Worm (Caenorhabditis elegans) whole organism, young adult: ENCODE data around the gene phg-1.
A peak's percentile ranks its signal among the peaks of the same experiment; 100 is the strongest.

Source experiments
- B0336.3 ChIP-seq: fragments of 200-800 bp; sonication (Bioruptor generic); IDR thresholded peaks from 2 replicates; pipeline ENCODE4 v1.3.6; 2022; ENCODE audit warnings: missing genetic modification characterization, missing compliant biosample characterization
- F10E7.11 ChIP-seq: sonication (generic microtip); optimal IDR thresholded peaks from 2 replicates; lab custom pipeline; 2017; ENCODE audit warnings: mild to moderate bottlenecking, missing genetic modification characterization, moderate library complexity, missing compliant biosample characterization
- F37B4.10 ChIP-seq: fragments of 200-800 bp; sonication (Bioruptor generic); IDR thresholded peaks from 2 replicates; pipeline ENCODE4 v1.3.6; 2022; ENCODE audit warnings: missing genetic modification characterization, missing compliant biosample characterization
- F55B11.4 ChIP-seq: sonication (generic microtip); optimal IDR thresholded peaks from 2 replicates; lab custom pipeline; 2016; ENCODE audit warnings: missing compliant biosample characterization, missing genetic modification characterization, borderline replicate concordance; ENCODE audit not compliant: insufficient read depth
- F57A8.1 ChIP-seq: fragments of 200-800 bp; sonication (Bioruptor generic); optimal IDR thresholded peaks from 2 replicates; lab custom pipeline; 2018; ENCODE audit warnings: mild to moderate bottlenecking, missing genetic modification characterization, moderate library complexity, missing compliant biosample characterization
- K11D2.4 ChIP-seq: fragments of 200-800 bp; sonication (Bioruptor generic); IDR thresholded peaks from 2 replicates; pipeline ENCODE4 v1.3.6; 2022; ENCODE audit warnings: missing genetic modification reagents, missing genetic modification characterization, missing compliant biosample characterization
- T07F8.4 ChIP-seq: sonication (generic microtip); optimal IDR thresholded peaks from 2 replicates; lab custom pipeline; 2016; ENCODE audit warnings: mild to moderate bottlenecking, missing genetic modification characterization, moderate library complexity, missing compliant biosample characterization
- T26A5.8 ChIP-seq: sonication (generic microtip); optimal IDR thresholded peaks from 2 replicates; lab custom pipeline; 2016; ENCODE audit warnings: missing genetic modification characterization, missing compliant biosample characterization
- Y53G8AR.9 ChIP-seq: fragments of 200-800 bp; sonication (Bioruptor generic); conservative IDR thresholded peaks from 2 replicates; pipeline ENCODE4 v1.3.6; 2022; ENCODE audit warnings: missing genetic modification reagents, missing genetic modification characterization, missing compliant biosample characterization
- Y95B8A.8 ChIP-seq: fragments of 200-800 bp; sonication (Bioruptor generic); IDR thresholded peaks from 2 replicates; pipeline ENCODE4 v1.3.6; 2022; ENCODE audit warnings: missing genetic modification reagents, missing genetic modification characterization, missing compliant biosample characterization
- aptf-2 ChIP-seq: fragments of 200-800 bp; sonication (Bioruptor generic); conservative IDR thresholded peaks from 2 replicates; pipeline ENCODE4 v1.3.6; 2022; ENCODE audit warnings: missing genetic modification reagents, missing genetic modification characterization, missing compliant biosample characterization
- attf-5 ChIP-seq: fragments of 200-800 bp; sonication (Bioruptor generic); optimal IDR thresholded peaks from 2 replicates; lab custom pipeline; 2018; ENCODE audit warnings: mild to moderate bottlenecking, missing genetic modification characterization, missing compliant biosample characterization
- attf-6 ChIP-seq: fragments of 200-800 bp; sonication (Bioruptor generic); IDR thresholded peaks from 2 replicates; pipeline ENCODE4 v1.3.6; 2022; ENCODE audit warnings: missing genetic modification reagents, missing genetic modification characterization, missing compliant biosample characterization
- bed-1 ChIP-seq: fragments of 200-800 bp; sonication (Bioruptor generic); IDR thresholded peaks from 2 replicates; pipeline ENCODE4 v1.3.6; 2022; ENCODE audit warnings: missing genetic modification reagents, missing genetic modification characterization, missing compliant biosample characterization
- ccch-3 ChIP-seq: fragments of 200-800 bp; sonication (Bioruptor generic); optimal IDR thresholded peaks from 2 replicates; lab custom pipeline; 2018; ENCODE audit warnings: mild to moderate bottlenecking, missing genetic modification characterization, missing compliant biosample characterization
- cebp-1 ChIP-seq, 2 experiments: fragments of 200-800 bp in 1 of 2; sonication (Bioruptor generic) in 1 of 2; sonication (generic microtip) in 1 of 2; IDR thresholded peaks in 1 of 2; optimal IDR thresholded peaks in 1 of 2; 2 replicates each; pipeline versions ENCODE4 v1.3.6 to Lab custom; 2017 to 2022; ENCODE audit warnings: missing compliant biosample characterization in 2 of 2, missing genetic modification characterization in 2 of 2, mild to moderate bottlenecking in 1 of 2, missing genetic modification reagents in 1 of 2, moderate library complexity in 1 of 2
- cebp-2 ChIP-seq: fragments of 200-800 bp; sonication (Bioruptor generic); IDR thresholded peaks from 2 replicates; pipeline ENCODE4 v1.3.6; 2022; ENCODE audit warnings: missing genetic modification characterization, missing compliant biosample characterization
- ceh-40 ChIP-seq: fragments of 200-800 bp; sonication (Bioruptor generic); IDR thresholded peaks from 2 replicates; pipeline ENCODE4 v1.3.6; 2022; ENCODE audit warnings: missing genetic modification characterization, missing compliant biosample characterization
- chd-7 ChIP-seq: sonication (generic microtip); optimal IDR thresholded peaks from 2 replicates; lab custom pipeline; 2016; ENCODE audit warnings: mild to moderate bottlenecking, missing genetic modification characterization, moderate library complexity, missing compliant biosample characterization
- efl-1 ChIP-seq: fragments of 150-350 bp; optimal IDR thresholded peaks from 2 replicates; lab custom pipeline; 2014; ENCODE audit warnings: missing biosample characterization, missing genetic modification reagents, missing genetic modification characterization
- egl-44 ChIP-seq: fragments of 200-800 bp; sonication (Bioruptor generic); IDR thresholded peaks from 2 replicates; pipeline ENCODE4 v1.3.6; 2022; ENCODE audit warnings: missing genetic modification reagents, missing genetic modification characterization, missing compliant biosample characterization
- egrh-3 ChIP-seq: fragments of 200-800 bp; sonication (Bioruptor generic); IDR thresholded peaks from 2 replicates; pipeline ENCODE4 v1.3.6; 2022; ENCODE audit warnings: missing genetic modification reagents, missing genetic modification characterization, missing compliant biosample characterization
- ekl-4 ChIP-seq: fragments of 200-800 bp; sonication (Bioruptor generic); IDR thresholded peaks from 2 replicates; pipeline ENCODE4 v1.3.6; 2022; ENCODE audit warnings: missing genetic modification reagents, missing genetic modification characterization, missing compliant biosample characterization
- gei-17 ChIP-seq: fragments of 200-800 bp; sonication (Bioruptor generic); optimal IDR thresholded peaks from 2 replicates; lab custom pipeline; 2018; ENCODE audit warnings: mild to moderate bottlenecking, missing genetic modification characterization, missing compliant biosample characterization
- him-1 ChIP-seq: sonication (generic microtip); optimal IDR thresholded peaks from 2 replicates; lab custom pipeline; 2016; ENCODE audit warnings: missing genotype, missing genetic modification reagents, missing genetic modification characterization, missing compliant biosample characterization
- hmg-1.2 ChIP-seq: fragments of 200-800 bp; sonication (Bioruptor generic); IDR thresholded peaks from 2 replicates; pipeline ENCODE4 v1.3.6; 2022; ENCODE audit warnings: missing genetic modification reagents, missing genetic modification characterization, missing compliant biosample characterization
- hrde-1 ChIP-seq: sonication (generic microtip); optimal IDR thresholded peaks from 2 replicates; lab custom pipeline; 2016; ENCODE audit warnings: missing genetic modification characterization, mild to moderate bottlenecking, missing compliant biosample characterization, moderate library complexity, missing genotype, missing genetic modification reagents, borderline replicate concordance
- let-526 ChIP-seq: fragments of 200-800 bp; sonication (Bioruptor generic); IDR thresholded peaks from 2 replicates; pipeline ENCODE4 v1.3.6; 2022; ENCODE audit warnings: missing genetic modification reagents, missing genetic modification characterization, missing compliant biosample characterization
- let-607 ChIP-seq, 2 experiments: fragments of 200-800 bp in 1 of 2; sonication (Bioruptor generic) in 1 of 2; sonication (generic microtip) in 1 of 2; optimal IDR thresholded peaks; 2 replicates each; lab custom pipeline; 2016 to 2018; ENCODE audit warnings: mild to moderate bottlenecking in 2 of 2, missing compliant biosample characterization in 2 of 2, missing genetic modification characterization in 2 of 2, moderate library complexity in 2 of 2, missing genotype in 1 of 2
- lin-35 ChIP-seq, 3 experiments: fragments of 150-350 bp in 2 of 3; sonication (generic microtip) in 1 of 3; optimal IDR thresholded peaks; 2 replicates each; lab custom pipeline; 2014 to 2018; ENCODE audit warnings: missing biosample characterization in 3 of 3, missing genetic modification characterization in 3 of 3, missing genetic modification reagents in 3 of 3
- lir-1 ChIP-seq: fragments of 200-800 bp; sonication (Bioruptor generic); conservative IDR thresholded peaks from 2 replicates; pipeline ENCODE4 v1.3.6; 2022; ENCODE audit warnings: missing genetic modification reagents, missing genetic modification characterization, missing compliant biosample characterization
- lsl-1 ChIP-seq: fragments of 200-800 bp; sonication (Bioruptor generic); optimal IDR thresholded peaks from 2 replicates; lab custom pipeline; 2018; ENCODE audit warnings: mild to moderate bottlenecking, missing genetic modification characterization, moderate library complexity, missing compliant biosample characterization
- lsy-27 ChIP-seq: sonication (generic microtip); optimal IDR thresholded peaks from 2 replicates; lab custom pipeline; 2017; ENCODE audit warnings: missing genetic modification characterization, mild to moderate bottlenecking, missing compliant biosample characterization, antibody characterized with exemption, missing genotype, borderline replicate concordance; ENCODE audit not compliant: insufficient read depth
- madf-6 ChIP-seq: fragments of 200-800 bp; sonication (Bioruptor generic); IDR thresholded peaks from 2 replicates; pipeline ENCODE4 v1.3.6; 2022; ENCODE audit warnings: missing genetic modification reagents, missing genetic modification characterization, missing compliant biosample characterization
- mcd-1 ChIP-seq: fragments of 200-800 bp; sonication (Bioruptor generic); IDR thresholded peaks from 2 replicates; pipeline ENCODE4 v1.3.6; 2022; ENCODE audit warnings: missing genetic modification reagents, missing genetic modification characterization, missing compliant biosample characterization
- mel-28 ChIP-seq: sonication (generic microtip); optimal IDR thresholded peaks from 2 replicates; lab custom pipeline; 2016; ENCODE audit warnings: borderline replicate concordance, mild to moderate bottlenecking, missing genetic modification characterization, missing compliant biosample characterization
- mes-4 ChIP-seq: sonication (generic microtip); optimal IDR thresholded peaks from 2 replicates; lab custom pipeline; 2016; ENCODE audit warnings: missing genotype, missing genetic modification characterization, missing compliant biosample characterization
- nfyb-1 ChIP-seq: fragments of 200-800 bp; sonication (Bioruptor generic); IDR thresholded peaks from 2 replicates; pipeline ENCODE4 v1.3.6; 2022; ENCODE audit warnings: missing genetic modification reagents, missing genetic modification characterization, missing compliant biosample characterization
- nhr-120 ChIP-seq: fragments of 200-800 bp; sonication (Bioruptor generic); IDR thresholded peaks from 2 replicates; pipeline ENCODE4 v1.3.6; 2022; ENCODE audit warnings: missing genetic modification characterization, missing compliant biosample characterization
- nhr-80 ChIP-seq: sonication (generic microtip); optimal IDR thresholded peaks from 2 replicates; lab custom pipeline; 2016; ENCODE audit warnings: missing genetic modification characterization, missing compliant biosample characterization
- repo-1 ChIP-seq: sonication (generic microtip); optimal IDR thresholded peaks from 2 replicates; lab custom pipeline; 2017; ENCODE audit warnings: mild to moderate bottlenecking, missing genetic modification characterization, missing compliant biosample characterization
- rpc-1 ChIP-seq, 2 experiments: fragments of 150-350 bp in 1 of 2; sonication (generic microtip) in 1 of 2; optimal IDR thresholded peaks; 2 replicates each; lab custom pipeline; 2014 to 2018; ENCODE audit warnings: missing biosample characterization in 1 of 2, missing genetic modification characterization in 1 of 2, missing genetic modification reagents in 1 of 2, missing genotype in 1 of 2
- sdz-38 ChIP-seq: sonication (generic microtip); optimal IDR thresholded peaks from 2 replicates; lab custom pipeline; 2016; ENCODE audit warnings: missing genotype, missing genetic modification characterization, missing compliant biosample characterization
- sptf-2 ChIP-seq: fragments of 200-800 bp; sonication (Bioruptor generic); optimal IDR thresholded peaks from 2 replicates; lab custom pipeline; 2018; ENCODE audit warnings: mild to moderate bottlenecking, missing genetic modification characterization, missing compliant biosample characterization
- unc-62 ChIP-seq: fragments of 150-350 bp; optimal IDR thresholded peaks from 2 replicates; lab custom pipeline; 2014; ENCODE audit warnings: missing biosample characterization, missing genetic modification reagents, missing genetic modification characterization
- zim-3 ChIP-seq: sonication (generic microtip); optimal IDR thresholded peaks from 2 replicates; lab custom pipeline; 2017; ENCODE audit warnings: mild to moderate bottlenecking, missing genetic modification characterization, moderate library complexity, missing compliant biosample characterization

Gene phg-1

DNA sequence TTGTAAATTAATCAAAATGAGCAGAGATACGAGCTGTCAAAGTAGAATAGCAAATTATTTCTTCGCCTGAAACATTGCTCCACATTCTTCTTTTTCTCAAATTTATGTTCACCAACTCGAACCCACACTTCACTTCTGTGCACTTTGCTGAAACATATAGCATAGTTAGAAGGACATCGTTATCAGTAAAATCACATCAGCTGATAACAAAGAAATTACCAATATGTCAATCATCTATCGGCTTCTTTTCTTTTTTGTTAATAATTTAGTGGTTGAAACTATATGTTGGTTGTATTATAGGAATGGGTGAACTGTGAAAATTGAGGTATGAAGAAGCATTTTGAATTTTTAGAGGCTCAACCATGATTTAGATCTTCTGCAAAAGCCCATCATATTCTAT, 42.2 kb upstream of the phg-1 start:
- TF ChIP-seq nhr-80 (tag; lab: Kevin White, UChicago), result peak; percentile 68
- TF ChIP-seq unc-62 (GFP tag; lab: Kevin White, UChicago), result peak; percentile 73
- no peak for TF ChIP-seq T07F8.4 (tag; lab: Kevin White, UChicago)

DNA sequence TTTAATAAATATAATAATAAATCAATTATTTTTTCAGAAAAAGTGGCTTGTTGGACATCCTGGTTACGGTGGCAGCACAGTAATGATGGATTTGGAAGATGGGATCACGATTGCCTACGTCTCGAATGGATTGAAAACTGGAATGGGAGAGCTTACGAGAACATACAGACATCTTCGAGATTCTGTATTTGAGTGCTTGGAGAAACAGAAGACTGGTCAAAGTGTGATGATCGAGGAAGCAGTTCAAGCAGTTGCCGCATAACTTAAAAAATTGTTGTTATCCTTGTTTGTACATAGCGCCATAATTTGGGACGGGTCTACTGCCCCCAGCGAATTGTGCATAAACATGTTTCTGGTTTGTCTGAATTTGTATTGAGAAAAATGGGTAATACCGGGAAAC, 39.0 kb upstream of the phg-1 start:
- TF ChIP-seq lsl-1 (GFP tag; lab: Kevin White, UChicago) (no peak), lin-35 (GFP tag; optimal IDR thresholded peaks at IDR 0.05; lab: Kevin White, UChicago) (no peak), cebp-2 (GFP tag; lab: Robert Waterston, UW) (no peak), nfyb-1 (GFP tag; lab: Robert Waterston, UW) (no peak), nhr-80 (tag; lab: Kevin White, UChicago) (no peak), egl-44 (no peak), bed-1 (GFP tag; lab: Robert Waterston, UW) (no peak), T07F8.4 (tag; lab: Kevin White, UChicago) (no peak), sdz-38 (tag; lab: Kevin White, UChicago) (no peak), mes-4 (no peak), mel-28 (tag; lab: Kevin White, UChicago) (no peak), sptf-2 (no peak), chd-7 (tag; lab: Kevin White, UChicago) (no peak), efl-1 (GFP tag; lab: Kevin White, UChicago) (no peak), madf-6 (GFP tag; lab: Robert Waterston, UW) (peak; percentile 38; the same call in 1 of the 2 replicates), rpc-1 (optimal IDR thresholded peaks at IDR 0.05; lab: Kevin White, UChicago) (no peak), rpc-1 (tag; optimal IDR thresholded peaks at IDR 0.05; lab: Kevin White, UChicago) (no peak), hmg-1.2 (GFP tag; lab: Robert Waterston, UW) (0 out of 2 replicates have a peak, but pooled peaks have one; percentile 14), ccch-3 (GFP tag; lab: Kevin White, UChicago) (no peak), K11D2.4 (no peak), Y53G8AR.9 (GFP tag; lab: Robert Waterston, UW) (no peak; the same call in 1 of the 2 replicates), Y95B8A.8 (no peak), gei-17 (GFP tag; lab: Kevin White, UChicago) (no peak), repo-1 (tag; lab: Kevin White, UChicago) (peak; percentile 50), cebp-1 (GFP tag; IDR thresholded peaks at IDR 0.05; lab: Robert Waterston, UW) (no peak), cebp-1 (tag; optimal IDR thresholded peaks at IDR 0.05; lab: Kevin White, UChicago) (no peak), B0336.3 (no peak), F57A8.1 (GFP tag; lab: Kevin White, UChicago) (no peak), lir-1 (no peak), hrde-1 (peak; percentile 12), ceh-40 (no peak), egrh-3 (GFP tag; lab: Robert Waterston, UW) (no peak), attf-6 (GFP tag; lab: Robert Waterston, UW) (no peak), F37B4.10 (no peak), let-526 (no peak), ekl-4 (GFP tag; lab: Robert Waterston, UW) (peak; percentile 63; the same call in 1 of the 2 replicates), T26A5.8 (no peak), mcd-1 (GFP tag; lab: Robert Waterston, UW) (no peak), attf-5 (no peak), let-607 (tag; optimal IDR thresholded peaks at IDR 0.05; lab: Kevin White, UChicago) (no peak), F55B11.4 (no peak), zim-3 (no peak), nhr-120 (GFP tag; lab: Robert Waterston, UW) (no peak), aptf-2 (GFP tag; lab: Robert Waterston, UW) (no peak), F10E7.11 (tag; lab: Kevin White, UChicago) (peak; percentile 11), lsy-27 (tag; lab: Kevin White, UChicago) (no peak), him-1 (tag; lab: Kevin White, UChicago) (no peak)
